Fruit fly (Drosophila melanogaster) whole organism, embryonic: ENCODE measurements around the gene HINT1.
A peak's percentile ranks its signal among the peaks of the same experiment; 100 is the strongest.

Experiments used
- CG10209 ChIP-seq: fragments of 200-800 bp; sonication (Bioruptor generic); optimal IDR thresholded peaks from 3 replicates; lab custom pipeline; 2017; ENCODE audit warnings: missing biosample characterization, mild to moderate bottlenecking, missing genetic modification characterization, missing genetic modification reagents
- CG10565 ChIP-seq: fragments of 200-800 bp; sonication (Bioruptor generic); optimal IDR thresholded peaks from 3 replicates; lab custom pipeline; 2016; ENCODE audit warnings: missing biosample characterization, mild to moderate bottlenecking, missing genetic modification characterization
- CG11456 ChIP-seq: fragments of 200-800 bp; sonication (Bioruptor generic); IDR thresholded peaks from 3 replicates; pipeline ENCODE4 v1.3.6; 2022; ENCODE audit warnings: missing biosample characterization, missing genetic modification characterization
- CG11504 ChIP-seq: fragments of 200-800 bp; sonication (Bioruptor generic); optimal IDR thresholded peaks from 3 replicates; lab custom pipeline; 2019; ENCODE audit warnings: missing biosample characterization, mild to moderate bottlenecking, missing genetic modification characterization, moderate library complexity
- CG12299 ChIP-seq: fragments of 200-800 bp; sonication (Bioruptor generic); optimal IDR thresholded peaks from 2 replicates; lab custom pipeline; 2018; ENCODE audit warnings: missing biosample characterization, mild to moderate bottlenecking, missing genetic modification characterization
- CG30020 ChIP-seq: fragments of 200-800 bp; optimal IDR thresholded peaks from 2 replicates; lab custom pipeline; 2019; ENCODE audit warnings: missing biosample characterization, mild to moderate bottlenecking, missing genetic modification characterization, moderate library complexity
- CG3838 ChIP-seq: fragments of 200-800 bp; sonication (Bioruptor generic); optimal IDR thresholded peaks from 3 replicates; lab custom pipeline; 2016; ENCODE audit warnings: missing biosample characterization, missing genetic modification characterization
- CG4707 ChIP-seq: fragments of 200-800 bp; sonication (Bioruptor generic); optimal IDR thresholded peaks from 2 replicates; lab custom pipeline; 2018; ENCODE audit warnings: missing biosample characterization, mild to moderate bottlenecking, missing genetic modification characterization, moderate library complexity
- CG5953 ChIP-seq: fragments of 200-800 bp; sonication (Bioruptor generic); IDR thresholded peaks from 2 replicates; pipeline ENCODE4 v1.3.6; 2022; ENCODE audit warnings: missing biosample characterization, missing genetic modification characterization
- CG6689 ChIP-seq: fragments of 200-800 bp; sonication (Bioruptor generic); IDR thresholded peaks from 2 replicates; pipeline ENCODE4 v1.3.6; 2022; ENCODE audit warnings: missing biosample characterization, missing genetic modification characterization
- CrebB ChIP-seq: fragments of 200-800 bp; sonication (Bioruptor generic); optimal IDR thresholded peaks from 3 replicates; lab custom pipeline; 2018; ENCODE audit warnings: missing biosample characterization, mild to moderate bottlenecking, missing genetic modification characterization
- Fer1 ChIP-seq: fragments of 200-800 bp; sonication (Bioruptor generic); optimal IDR thresholded peaks from 2 replicates; lab custom pipeline; 2017; ENCODE audit warnings: missing biosample characterization, mild to moderate bottlenecking, missing genetic modification characterization
- Jarid2 ChIP-seq: fragments of 200-800 bp; sonication (Bioruptor generic); optimal IDR thresholded peaks from 3 replicates; lab custom pipeline; 2017; ENCODE audit warnings: mild to moderate bottlenecking, missing biosample characterization, missing genetic modification reagents, missing genetic modification characterization
- Lpt ChIP-seq: fragments of >200 bp; optimal IDR thresholded peaks from 2 replicates; lab custom pipeline; 2018; ENCODE audit warnings: missing biosample characterization, missing genetic modification characterization
- MESR4 ChIP-seq: fragments of 200-800 bp; sonication (Bioruptor generic); optimal IDR thresholded peaks from 2 replicates; lab custom pipeline; 2018; ENCODE audit warnings: missing biosample characterization, mild to moderate bottlenecking, missing genetic modification characterization, moderate library complexity
- Med ChIP-seq: fragments of 200-800 bp; sonication (Bioruptor generic); peaks from one replicate; lab custom pipeline; 2016; ENCODE audit warnings: missing biosample characterization, missing genetic modification characterization, mild to moderate bottlenecking, inconsistent platforms, moderate library complexity
- NC2α ChIP-seq: fragments of 200-800 bp; sonication (Bioruptor generic); optimal IDR thresholded peaks from 2 replicates; lab custom pipeline; 2016; ENCODE audit warnings: missing biosample characterization, missing genetic modification characterization
- Oaz ChIP-seq: fragments of 200-800 bp; sonication (Bioruptor generic); IDR thresholded peaks from 2 replicates; pipeline ENCODE4 v1.3.6; 2022; ENCODE audit warnings: missing biosample characterization, missing genetic modification characterization
- Ravus ChIP-seq: fragments of 200-800 bp; sonication (Bioruptor generic); IDR thresholded peaks from 2 replicates; pipeline ENCODE4 v1.3.6; 2022; ENCODE audit warnings: missing biosample characterization, missing genetic modification characterization
- Sin3A ChIP-seq: fragments of >200 bp; optimal IDR thresholded peaks from 2 replicates; lab custom pipeline; 2018
- Sry-δ ChIP-seq: fragments of 200-800 bp; sonication (Bioruptor generic); optimal IDR thresholded peaks from 2 replicates; lab custom pipeline; 2016; ENCODE audit warnings: missing biosample characterization, missing genetic modification characterization
- abd-A ChIP-seq: fragments of 200-800 bp; sonication (Bioruptor generic); optimal IDR thresholded peaks from 3 replicates; lab custom pipeline; 2019; ENCODE audit warnings: missing biosample characterization, mild to moderate bottlenecking, missing genetic modification characterization, moderate library complexity
- aop ChIP-seq: fragments of 200-800 bp; sonication (Bioruptor generic); IDR thresholded peaks from 2 replicates; pipeline ENCODE4 v1.3.6; 2022; ENCODE audit warnings: missing biosample characterization, missing genetic modification characterization
- ase ChIP-seq: fragments of 200-800 bp; sonication (Bioruptor generic); IDR thresholded peaks from 3 replicates; pipeline ENCODE4 v1.3.6; 2022; ENCODE audit warnings: missing biosample characterization, missing genetic modification characterization
- br ChIP-seq: fragments of >200 bp; optimal IDR thresholded peaks from 2 replicates; lab custom pipeline; 2017
- dimm ChIP-seq: fragments of 200-800 bp; sonication (Bioruptor generic); IDR thresholded peaks from 2 replicates; pipeline ENCODE4 v1.3.6; 2022; ENCODE audit warnings: missing biosample characterization, missing genetic modification characterization
- disco-r ChIP-seq: fragments of 200-800 bp; sonication (Bioruptor generic); optimal IDR thresholded peaks from 2 replicates; lab custom pipeline; 2016; ENCODE audit warnings: missing biosample characterization, missing genetic modification characterization
- dysf ChIP-seq: fragments of 200-800 bp; sonication (Bioruptor generic); IDR thresholded peaks from 3 replicates; pipeline ENCODE4 v1.3.6; 2022; ENCODE audit warnings: missing biosample characterization, missing genetic modification characterization
- esg ChIP-seq: fragments of 200-800 bp; sonication (Bioruptor generic); conservative IDR thresholded peaks from 2 replicates; pipeline ENCODE4 v1.3.6; 2022; ENCODE audit warnings: missing biosample characterization, missing genetic modification characterization
- gcm2 ChIP-seq: fragments of 200-800 bp; sonication (Bioruptor generic); optimal IDR thresholded peaks from 2 replicates; lab custom pipeline; 2016; ENCODE audit warnings: missing biosample characterization, missing genetic modification characterization
- hbn ChIP-seq: fragments of 200-800 bp; sonication (Bioruptor generic); IDR thresholded peaks from 2 replicates; pipeline ENCODE4 v1.3.6; 2022; ENCODE audit warnings: missing biosample characterization, missing genetic modification characterization; ENCODE audit not compliant: partially characterized antibody
- her ChIP-seq: fragments of 200-800 bp; sonication (Bioruptor generic); optimal IDR thresholded peaks from 2 replicates; lab custom pipeline; 2016; ENCODE audit warnings: missing biosample characterization, missing genetic modification characterization
- ken ChIP-seq: fragments of 200-800 bp; sonication (Bioruptor generic); IDR thresholded peaks from 3 replicates; pipeline ENCODE4 v1.3.6; 2022; ENCODE audit warnings: missing biosample characterization, missing genetic modification characterization
- lilli ChIP-seq: fragments of 200-800 bp; sonication (Bioruptor generic); optimal IDR thresholded peaks from 3 replicates; lab custom pipeline; 2016; ENCODE audit warnings: missing biosample characterization, missing genetic modification characterization
- lov ChIP-seq, 2 experiments: fragments of 200-800 bp in 1 of 2; fragments of >200 bp in 1 of 2; sonication (Bioruptor generic) in 1 of 2; IDR thresholded peaks in 1 of 2; optimal IDR thresholded peaks in 1 of 2; 2 replicates in 1 of 2; 3 replicates in 1 of 2; pipeline versions ENCODE4 v1.3.6 to Lab custom; 2017 to 2022; ENCODE audit warnings: missing biosample characterization in 1 of 2, missing genetic modification characterization in 1 of 2
- nmo ChIP-seq: fragments of 200-800 bp; sonication (Bioruptor generic); optimal IDR thresholded peaks from 2 replicates; lab custom pipeline; 2018; ENCODE audit warnings: missing biosample characterization, mild to moderate bottlenecking, missing genetic modification characterization, moderate library complexity
- pb ChIP-seq: fragments of 200-800 bp; sonication (Bioruptor generic); optimal IDR thresholded peaks from 3 replicates; lab custom pipeline; 2016; ENCODE audit warnings: missing biosample characterization, missing genetic modification characterization
- pita ChIP-seq: fragments of 200-800 bp; sonication (Bioruptor generic); optimal IDR thresholded peaks from 2 replicates; lab custom pipeline; 2017; ENCODE audit warnings: missing biosample characterization, mild to moderate bottlenecking, missing genetic modification characterization
- psq ChIP-seq: fragments of 200-800 bp; sonication (Bioruptor generic); optimal IDR thresholded peaks from 2 replicates; lab custom pipeline; 2017; ENCODE audit warnings: missing biosample characterization, missing genetic modification characterization
- pum ChIP-seq: fragments of 200-800 bp; sonication (Bioruptor generic); optimal IDR thresholded peaks from 2 replicates; lab custom pipeline; 2016; ENCODE audit warnings: missing biosample characterization, missing genetic modification characterization
- pzg ChIP-seq: fragments of 200-800 bp; sonication (Bioruptor generic); optimal IDR thresholded peaks from 3 replicates; lab custom pipeline; 2018; ENCODE audit warnings: missing biosample characterization, mild to moderate bottlenecking, missing genetic modification characterization, moderate library complexity
- ranshi ChIP-seq: fragments of 200-800 bp; sonication (Bioruptor generic); IDR thresholded peaks from 2 replicates; pipeline ENCODE4 v1.3.6; 2022; ENCODE audit warnings: missing biosample characterization, missing genetic modification characterization
- sc ChIP-seq, 3 experiments: fragments of >200 bp in 2 of 3; fragments of 200-800 bp in 1 of 3; sonication (Bioruptor generic) in 1 of 3; optimal IDR thresholded peaks; 2 replicates in 2 of 3; 3 replicates in 1 of 3; lab custom pipeline; 2017; ENCODE audit warnings: mild to moderate bottlenecking in 1 of 3, missing biosample characterization in 1 of 3, missing genetic modification characterization in 1 of 3, missing genetic modification reagents in 1 of 3
- stwl ChIP-seq: fragments of 200-800 bp; sonication (Bioruptor generic); optimal IDR thresholded peaks from 3 replicates; lab custom pipeline; 2018; ENCODE audit warnings: missing biosample characterization, mild to moderate bottlenecking, missing genetic modification characterization, moderate library complexity
- trh ChIP-seq: fragments of 200-800 bp; sonication (Bioruptor generic); optimal IDR thresholded peaks from 2 replicates; lab custom pipeline; 2016; ENCODE audit warnings: missing biosample characterization, missing genetic modification characterization
- tx ChIP-seq: fragments of 200-800 bp; sonication (Bioruptor generic); optimal IDR thresholded peaks from 2 replicates; lab custom pipeline; 2016; ENCODE audit warnings: missing biosample characterization, missing genetic modification characterization
- unc-4 ChIP-seq: fragments of 200-800 bp; sonication (Bioruptor generic); IDR thresholded peaks from 2 replicates; pipeline ENCODE4 v1.3.6; 2022; ENCODE audit warnings: missing biosample characterization, missing genetic modification characterization; ENCODE audit not compliant: partially characterized antibody
- unpg ChIP-seq: fragments of 200-800 bp; sonication (Bioruptor generic); optimal IDR thresholded peaks from 3 replicates; lab custom pipeline; 2018; ENCODE audit warnings: missing biosample characterization, mild to moderate bottlenecking, missing genetic modification characterization, moderate library complexity
- vfl ChIP-seq: fragments of 200-800 bp; sonication (Bioruptor generic); optimal IDR thresholded peaks from 2 replicates; lab custom pipeline; 2016; ENCODE audit warnings: missing biosample characterization, missing genetic modification characterization

The HINT1 gene

DNA sequence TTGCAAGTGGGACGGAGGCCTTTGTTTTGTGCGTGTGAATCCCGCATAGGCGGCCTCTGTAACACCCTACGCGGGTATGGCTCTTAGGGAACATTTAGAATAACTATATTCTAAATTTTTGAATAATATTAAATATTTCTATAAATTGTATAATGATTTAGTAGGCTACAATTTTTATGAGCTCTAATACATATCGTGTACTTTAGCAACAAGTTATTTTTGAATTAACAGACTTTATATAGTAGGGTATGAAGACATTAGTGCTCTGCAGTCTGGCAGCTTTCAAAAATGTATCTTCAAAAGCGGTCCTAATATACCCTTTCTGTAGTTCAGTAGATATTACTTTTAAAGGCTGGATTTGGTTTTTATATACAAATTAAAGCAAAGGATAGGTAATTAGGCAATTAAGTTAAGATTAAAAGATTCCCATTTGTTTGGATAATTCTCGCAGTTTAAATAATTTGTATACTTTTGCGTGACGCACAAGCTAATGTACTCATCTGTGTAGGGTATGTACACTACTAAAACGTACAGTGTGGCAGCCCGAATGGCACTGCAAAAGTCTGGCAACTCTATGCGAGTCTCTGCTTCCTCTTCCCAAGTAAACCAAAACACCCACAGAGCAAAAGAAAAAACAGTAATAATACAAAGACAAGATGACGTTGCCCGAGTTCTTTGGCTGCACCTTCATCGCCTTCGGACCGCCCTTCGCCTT, 4.1 kb upstream of the HINT1 start, which contains the start of the genes Snx21 and aph-1 (continued):
- TF ChIP-seq ranshi (GFP tag; lab: Robert Waterston, UW), result peak; percentile 89
- TF ChIP-seq pita (GFP tag; lab: Kevin White, UChicago), result no peak
- peak; percentile 77 for TF ChIP-seq psq
- no peak for TF ChIP-seq unc-4 (GFP tag; lab: Robert Waterston, UW)
- TF ChIP-seq CrebB (tag; lab: Kevin White, UChicago), result peak; percentile 80
- TF ChIP-seq pb (GFP tag; lab: Kevin White, UChicago), result peak; percentile 74
- TF ChIP-seq tx (GFP tag; lab: Kevin White, UChicago), result peak; percentile 86
- no peak for TF ChIP-seq Lpt (GFP tag; lab: Kevin White, UChicago)
- TF ChIP-seq Sin3A (lab: Kevin White, UChicago), result peak; percentile 36
- TF ChIP-seq MESR4 (GFP tag; lab: Kevin White, UChicago), result peak; percentile 56
- TF ChIP-seq lilli (GFP tag; lab: Kevin White, UChicago), result peak; percentile 92
- TF ChIP-seq sc (optimal IDR thresholded peaks at IDR 0.05; lab: Kevin White, UChicago), result no peak
- TF ChIP-seq sc (GFP tag; optimal IDR thresholded peaks at IDR 0.05; lab: Kevin White, UChicago), result peak; percentile 87
- TF ChIP-seq CG5953 (GFP tag; lab: Robert Waterston, UW), result peak; percentile 56
- TF ChIP-seq CG3838, result peak; percentile 59
- peak; percentile 94 for TF ChIP-seq unpg (GFP tag; lab: Kevin White, UChicago)
- TF ChIP-seq trh (GFP tag; lab: Kevin White, UChicago), result peak; percentile 83
- no peak for TF ChIP-seq br (lab: Kevin White, UChicago)
- peak; percentile 63 for TF ChIP-seq Jarid2 (GFP tag; lab: Kevin White, UChicago)
- TF ChIP-seq Fer1 (GFP tag; lab: Kevin White, UChicago), result peak; percentile 93
- TF ChIP-seq disco-r, result peak; percentile 75
- peak; percentile 61 for TF ChIP-seq ase (GFP tag; lab: Robert Waterston, UW)
- peak; percentile 88 for TF ChIP-seq CG11456
- TF ChIP-seq her (GFP tag; lab: Kevin White, UChicago), result peak; percentile 82
- peak; percentile 54 for TF ChIP-seq CG10565 (GFP tag; lab: Kevin White, UChicago)
- TF ChIP-seq nmo (GFP tag; lab: Kevin White, UChicago), result peak; percentile 95
- peak; percentile 51 for TF ChIP-seq CG4707 (GFP tag; lab: Kevin White, UChicago)
- TF ChIP-seq vfl (GFP tag; lab: Kevin White, UChicago), result peak; percentile 88
- peak; percentile 79 for TF ChIP-seq NC2α (GFP tag; lab: Kevin White, UChicago)
- peak; percentile 56 for TF ChIP-seq pzg (GFP tag; lab: Kevin White, UChicago)
- TF ChIP-seq CG30020, result peak; percentile 79
- TF ChIP-seq Ravus (GFP tag; lab: Robert Waterston, UW), result peak; percentile 65
- TF ChIP-seq gcm2 (GFP tag; lab: Kevin White, UChicago), result peak; percentile 32
- TF ChIP-seq aop, result 0 out of 2 replicates have a peak, but pooled peaks have one; percentile 18
- no peak for TF ChIP-seq hbn (GFP tag; lab: Robert Waterston, UW)
- TF ChIP-seq Oaz (GFP tag; lab: Robert Waterston, UW), result peak; percentile 80
- peak; percentile 91 for TF ChIP-seq CG6689 (GFP tag; lab: Robert Waterston, UW)
- peak; percentile 67 for TF ChIP-seq Sry-δ (GFP tag; lab: Kevin White, UChicago)
- no peak for TF ChIP-seq dimm (GFP tag; lab: Robert Waterston, UW)
- peak; percentile 85 for TF ChIP-seq esg (GFP tag; lab: Robert Waterston, UW)
- TF ChIP-seq dysf (GFP tag; lab: Robert Waterston, UW), result peak; percentile 94
- peak; percentile 97 for TF ChIP-seq Med (GFP tag; lab: Kevin White, UChicago)
- peak; percentile 85 for TF ChIP-seq abd-A (tag; lab: Kevin White, UChicago)
- peak; percentile 85 for TF ChIP-seq CG12299 (tag; lab: Kevin White, UChicago)
- no peak for TF ChIP-seq lov (optimal IDR thresholded peaks at IDR 0.05; lab: Kevin White, UChicago)
- 0 out of 3 replicates have a peak, but pooled peaks have one; percentile 56 for TF ChIP-seq lov (GFP tag; IDR thresholded peaks at IDR 0.05; lab: Robert Waterston, UW)
- TF ChIP-seq pum (GFP tag; lab: Kevin White, UChicago), result peak; percentile 92
- TF ChIP-seq stwl (tag; lab: Kevin White, UChicago), result peak; percentile 46
- peak; percentile 92 for TF ChIP-seq CG10209
- TF ChIP-seq ken, result peak; percentile 79
- peak; percentile 93 for TF ChIP-seq CG11504 (tag; lab: Kevin White, UChicago)
